Fruit fly (Drosophila melanogaster): ENCODE results near the gene Ir75a.

The Ir75a gene

dm6 chr3L:17846982-17847355 is 29.2 kb upstream of the Ir75a start (continued):
- TF ChIP-seq CG42726 (GFP tag; IDR thresholded peaks at IDR 0.05; ENCODE audit: partially characterized antibody) = peak; percentile 78
- no peak for TF ChIP-seq CG43689 (GFP tag; IDR thresholded peaks at IDR 0.05)
- no peak for TF ChIP-seq Fer2 (tag; optimal IDR thresholded peaks at IDR 0.05)
- TF ChIP-seq NfI (GFP tag; optimal IDR thresholded peaks at IDR 0.05) = no peak
- TF ChIP-seq yki (optimal IDR thresholded peaks at IDR 0.05) = no peak
- TF ChIP-seq chinmo (GFP tag; IDR thresholded peaks at IDR 0.05; ENCODE audit: partially characterized antibody) = 0 out of 4 replicates have a peak, but pooled peaks have one; percentile 62
- TF ChIP-seq Stat92E (GFP tag; optimal IDR thresholded peaks at IDR 0.05) = no peak
- no peak for TF ChIP-seq CG8290 (GFP tag; optimal IDR thresholded peaks at IDR 0.05)
- TF ChIP-seq CG8290 (tag; optimal IDR thresholded peaks at IDR 0.05) = peak in 1 of 2 experiments; percentile 64
- no peak for TF ChIP-seq ems (GFP tag; optimal IDR thresholded peaks at IDR 0.05)
- no peak for TF ChIP-seq CG6765 (GFP tag; optimal IDR thresholded peaks at IDR 0.05)
- no peak for TF ChIP-seq tin (GFP tag; optimal IDR thresholded peaks at IDR 0.05)
- TF ChIP-seq chn (GFP tag; optimal IDR thresholded peaks at IDR 0.05) = peak; percentile 29
- TF ChIP-seq grn (GFP tag; optimal IDR thresholded peaks at IDR 0.05) = no peak
- TF ChIP-seq Mes4 (GFP tag; optimal IDR thresholded peaks at IDR 0.05) = no peak
- no peak for TF ChIP-seq trh (GFP tag; optimal IDR thresholded peaks at IDR 0.05)
- no peak for TF ChIP-seq CG12744 (GFP tag; optimal IDR thresholded peaks at IDR 0.05)
- TF ChIP-seq Dbx (GFP tag; IDR thresholded peaks at IDR 0.05) = peak; percentile 6; the same call in 1 of the 3 replicates
- TF ChIP-seq CG10267 (tag; optimal IDR thresholded peaks at IDR 0.05) = no peak
- peak; percentile 84; the same call in 2 of the 3 replicates for TF ChIP-seq Opbp (GFP tag; IDR thresholded peaks at IDR 0.05; ENCODE audit: partially characterized antibody)
- TF ChIP-seq CG10654 (GFP tag; optimal IDR thresholded peaks at IDR 0.05) = no peak
- no peak for TF ChIP-seq Taf1 (GFP tag; IDR thresholded peaks at IDR 0.05)
- no peak for TF ChIP-seq h (optimal IDR thresholded peaks at IDR 0.05)
- no peak for TF ChIP-seq Nf-YC (tag; optimal IDR thresholded peaks at IDR 0.05)
- TF ChIP-seq CG12219 (GFP tag; optimal IDR thresholded peaks at IDR 0.05) = no peak
- 0 out of 2 replicates have a peak, but pooled peaks have one; percentile 23 for TF ChIP-seq al (GFP tag; IDR thresholded peaks at IDR 0.05)
- TF ChIP-seq CG7745 (tag; optimal IDR thresholded peaks at IDR 0.05) = no peak
- no peak for TF ChIP-seq Mad (GFP tag; optimal IDR thresholded peaks at IDR 0.05)
- peak; percentile 62 for TF ChIP-seq sob (GFP tag; IDR thresholded peaks at IDR 0.05)
- TF ChIP-seq HHEX (GFP tag; optimal IDR thresholded peaks at IDR 0.05) = no peak
- no peak for TF ChIP-seq CG9437 (GFP tag; optimal IDR thresholded peaks at IDR 0.05)
- no peak for TF ChIP-seq HLHmδ (GFP tag; optimal IDR thresholded peaks at IDR 0.05)
- no peak for TF ChIP-seq org-1 (GFP tag; optimal IDR thresholded peaks at IDR 0.05)
- peak; percentile 66 for TF ChIP-seq CG34422 (GFP tag; IDR thresholded peaks at IDR 0.05)
- TF ChIP-seq CG30020 (tag; optimal IDR thresholded peaks at IDR 0.05) = no peak
- TF ChIP-seq CG18599 (GFP tag; optimal IDR thresholded peaks at IDR 0.05) = no peak
- no peak for TF ChIP-seq CG1602 (GFP tag; optimal IDR thresholded peaks at IDR 0.05)
- no peak for TF ChIP-seq gfzf (GFP tag; optimal IDR thresholded peaks at IDR 0.05)
- no peak for TF ChIP-seq pb (GFP tag; optimal IDR thresholded peaks at IDR 0.05)
- TF ChIP-seq gcm (GFP tag; optimal IDR thresholded peaks at IDR 0.05) = no peak
- no peak for TF ChIP-seq Elba2 (GFP tag; optimal IDR thresholded peaks at IDR 0.05)
- no peak for TF ChIP-seq CG17385 (GFP tag; optimal IDR thresholded peaks at IDR 0.05)
- no peak for TF ChIP-seq Meics (GFP tag; optimal IDR thresholded peaks at IDR 0.05)
- no peak for TF ChIP-seq CG2116 (GFP tag; optimal IDR thresholded peaks at IDR 0.05)
- no peak for TF ChIP-seq chm (GFP tag; IDR thresholded peaks at IDR 0.05)
- no peak for TF ChIP-seq CG17612 (GFP tag; IDR thresholded peaks at IDR 0.05)
- TF ChIP-seq ato (GFP tag; IDR thresholded peaks at IDR 0.05; ENCODE audit: partially characterized antibody) = peak; percentile 71
- TF ChIP-seq CG6272 (GFP tag; IDR thresholded peaks at IDR 0.05) = no peak
- TF ChIP-seq aop (GFP tag; IDR thresholded peaks at IDR 0.05) = no peak
- peak; percentile 29; the same call in 1 of the 3 replicates for TF ChIP-seq CG14860 (GFP tag; IDR thresholded peaks at IDR 0.05; ENCODE audit: partially characterized antibody)
- no peak for TF ChIP-seq CG13424 (tag; optimal IDR thresholded peaks at IDR 0.05)
- no peak; the same call in 1 of the 2 replicates for TF ChIP-seq lmd (GFP tag; IDR thresholded peaks at IDR 0.05)

Measured in whole organism, embryonic.